Worm (Caenorhabditis elegans) whole organism, young adult: ENCODE results near the gene asp-14.

Experiments used
- B0019.2 ChIP-seq: fragments of 200-800 bp; sonication (Bioruptor generic); conservative IDR thresholded peaks from 2 replicates; pipeline ENCODE4 v1.3.6; 2022; ENCODE audit warnings: missing genetic modification reagents, missing genetic modification characterization, missing compliant biosample characterization
- B0336.3 ChIP-seq: fragments of 200-800 bp; sonication (Bioruptor generic); IDR thresholded peaks from 2 replicates; pipeline ENCODE4 v1.3.6; 2022; ENCODE audit warnings: missing genetic modification characterization, missing compliant biosample characterization
- F22D6.2 ChIP-seq: sonication (generic microtip); optimal IDR thresholded peaks from 2 replicates; lab custom pipeline; 2016; ENCODE audit warnings: mild to moderate bottlenecking, missing genetic modification characterization, missing compliant biosample characterization
- F37B4.10 ChIP-seq: fragments of 200-800 bp; sonication (Bioruptor generic); IDR thresholded peaks from 2 replicates; pipeline ENCODE4 v1.3.6; 2022; ENCODE audit warnings: missing genetic modification characterization, missing compliant biosample characterization
- F52B5.7 ChIP-seq: sonication (generic microtip); optimal IDR thresholded peaks from 2 replicates; lab custom pipeline; 2016; ENCODE audit warnings: mild to moderate bottlenecking, missing genetic modification characterization, missing compliant biosample characterization
- K11D2.4 ChIP-seq: fragments of 200-800 bp; sonication (Bioruptor generic); IDR thresholded peaks from 2 replicates; pipeline ENCODE4 v1.3.6; 2022; ENCODE audit warnings: missing genetic modification reagents, missing genetic modification characterization, missing compliant biosample characterization
- K12H6.12 ChIP-seq: fragments of 200-800 bp; sonication (Bioruptor generic); optimal IDR thresholded peaks from 2 replicates; lab custom pipeline; 2018; ENCODE audit warnings: mild to moderate bottlenecking, missing genetic modification characterization, missing compliant biosample characterization
- Y67H2A.10 ChIP-seq: fragments of 200-800 bp; sonication (Bioruptor generic); conservative IDR thresholded peaks from 2 replicates; pipeline ENCODE4 v1.3.6; 2022; ENCODE audit warnings: missing genetic modification reagents, missing genetic modification characterization, missing compliant biosample characterization
- Y79H2A.3 ChIP-seq: fragments of 200-800 bp; sonication (Bioruptor generic); conservative IDR thresholded peaks from 2 replicates; pipeline ENCODE4 v1.3.6; 2022; ENCODE audit warnings: missing genetic modification reagents, missing genetic modification characterization, missing compliant biosample characterization
- ZK185.1 ChIP-seq: sonication (generic microtip); optimal IDR thresholded peaks from 2 replicates; lab custom pipeline; 2016; ENCODE audit warnings: mild to moderate bottlenecking, missing genetic modification characterization, missing compliant biosample characterization; ENCODE audit not compliant: poor library complexity, severe bottlenecking
- atf-7 ChIP-seq: sonication (generic microtip); optimal IDR thresholded peaks from 2 replicates; lab custom pipeline; 2017; ENCODE audit warnings: mild to moderate bottlenecking, missing genetic modification characterization, missing compliant biosample characterization
- attf-5 ChIP-seq: fragments of 200-800 bp; sonication (Bioruptor generic); optimal IDR thresholded peaks from 2 replicates; lab custom pipeline; 2018; ENCODE audit warnings: mild to moderate bottlenecking, missing genetic modification characterization, missing compliant biosample characterization
- bed-1 ChIP-seq: fragments of 200-800 bp; sonication (Bioruptor generic); IDR thresholded peaks from 2 replicates; pipeline ENCODE4 v1.3.6; 2022; ENCODE audit warnings: missing genetic modification reagents, missing genetic modification characterization, missing compliant biosample characterization
- die-1 ChIP-seq: sonication (generic microtip); optimal IDR thresholded peaks from 2 replicates; lab custom pipeline; 2016; ENCODE audit warnings: missing genotype, mild to moderate bottlenecking, missing genetic modification characterization, missing compliant biosample characterization
- egl-18 ChIP-seq: fragments of 200-800 bp; sonication (Bioruptor generic); IDR thresholded peaks from 2 replicates; pipeline ENCODE4 v1.3.6; 2022; ENCODE audit warnings: missing genetic modification reagents, missing genetic modification characterization, missing compliant biosample characterization
- ekl-4 ChIP-seq: fragments of 200-800 bp; sonication (Bioruptor generic); IDR thresholded peaks from 2 replicates; pipeline ENCODE4 v1.3.6; 2022; ENCODE audit warnings: missing genetic modification reagents, missing genetic modification characterization, missing compliant biosample characterization
- fkh-3 ChIP-seq: sonication (generic microtip); optimal IDR thresholded peaks from 2 replicates; lab custom pipeline; 2016; ENCODE audit warnings: mild to moderate bottlenecking, missing genetic modification characterization, missing compliant biosample characterization
- gei-17 ChIP-seq: fragments of 200-800 bp; sonication (Bioruptor generic); optimal IDR thresholded peaks from 2 replicates; lab custom pipeline; 2018; ENCODE audit warnings: mild to moderate bottlenecking, missing genetic modification characterization, missing compliant biosample characterization
- him-1 ChIP-seq: sonication (generic microtip); optimal IDR thresholded peaks from 2 replicates; lab custom pipeline; 2016; ENCODE audit warnings: missing genotype, missing genetic modification reagents, missing genetic modification characterization, missing compliant biosample characterization
- hlh-12 ChIP-seq: sonication (generic microtip); optimal IDR thresholded peaks from 2 replicates; lab custom pipeline; 2016; ENCODE audit warnings: missing genetic modification characterization, missing compliant biosample characterization
- let-526 ChIP-seq: fragments of 200-800 bp; sonication (Bioruptor generic); IDR thresholded peaks from 2 replicates; pipeline ENCODE4 v1.3.6; 2022; ENCODE audit warnings: missing genetic modification reagents, missing genetic modification characterization, missing compliant biosample characterization
- lsl-1 ChIP-seq: fragments of 200-800 bp; sonication (Bioruptor generic); optimal IDR thresholded peaks from 2 replicates; lab custom pipeline; 2018; ENCODE audit warnings: mild to moderate bottlenecking, missing genetic modification characterization, moderate library complexity, missing compliant biosample characterization
- lsy-27 ChIP-seq: sonication (generic microtip); optimal IDR thresholded peaks from 2 replicates; lab custom pipeline; 2017; ENCODE audit warnings: missing genetic modification characterization, mild to moderate bottlenecking, missing compliant biosample characterization, antibody characterized with exemption, missing genotype, borderline replicate concordance; ENCODE audit not compliant: insufficient read depth
- madf-10 ChIP-seq: sonication (generic microtip); optimal IDR thresholded peaks from 2 replicates; lab custom pipeline; 2016; ENCODE audit warnings: mild to moderate bottlenecking, missing genetic modification characterization, missing compliant biosample characterization
- madf-8 ChIP-seq: fragments of 200-800 bp; sonication (Bioruptor generic); conservative IDR thresholded peaks from 2 replicates; pipeline ENCODE4 v1.3.6; 2022; ENCODE audit warnings: missing genetic modification reagents, missing genetic modification characterization, missing compliant biosample characterization
- mcd-1 ChIP-seq: fragments of 200-800 bp; sonication (Bioruptor generic); IDR thresholded peaks from 2 replicates; pipeline ENCODE4 v1.3.6; 2022; ENCODE audit warnings: missing genetic modification reagents, missing genetic modification characterization, missing compliant biosample characterization
- mel-28 ChIP-seq: sonication (generic microtip); optimal IDR thresholded peaks from 2 replicates; lab custom pipeline; 2016; ENCODE audit warnings: borderline replicate concordance, mild to moderate bottlenecking, missing genetic modification characterization, missing compliant biosample characterization
- nfya-2 ChIP-seq: fragments of 200-800 bp; sonication (Bioruptor generic); IDR thresholded peaks from 2 replicates; pipeline ENCODE4 v1.3.6; 2022; ENCODE audit warnings: missing genetic modification reagents, missing genetic modification characterization, missing compliant biosample characterization
- nfyb-1 ChIP-seq: fragments of 200-800 bp; sonication (Bioruptor generic); IDR thresholded peaks from 2 replicates; pipeline ENCODE4 v1.3.6; 2022; ENCODE audit warnings: missing genetic modification reagents, missing genetic modification characterization, missing compliant biosample characterization
- nhr-179 ChIP-seq: sonication (generic microtip); optimal IDR thresholded peaks from 2 replicates; lab custom pipeline; 2016; ENCODE audit warnings: mild to moderate bottlenecking, missing genetic modification characterization, missing compliant biosample characterization
- nhr-80 ChIP-seq: sonication (generic microtip); optimal IDR thresholded peaks from 2 replicates; lab custom pipeline; 2016; ENCODE audit warnings: missing genetic modification characterization, missing compliant biosample characterization
- nhr-90 ChIP-seq: sonication (generic microtip); optimal IDR thresholded peaks from 2 replicates; lab custom pipeline; 2016; ENCODE audit warnings: missing genotype, mild to moderate bottlenecking, missing genetic modification characterization, missing compliant biosample characterization
- pha-4 ChIP-seq: fragments of 150-350 bp; sonication (generic microtip); optimal IDR thresholded peaks from 2 replicates; lab custom pipeline; 2014; ENCODE audit warnings: missing biosample characterization, missing genetic modification reagents, missing genetic modification characterization
- snpc-1.1 ChIP-seq: sonication (generic microtip); optimal IDR thresholded peaks from 2 replicates; lab custom pipeline; 2017; ENCODE audit warnings: missing genetic modification characterization, mild to moderate bottlenecking, missing compliant biosample characterization, antibody characterized with exemption, moderate library complexity, missing genotype, missing genetic modification reagents; ENCODE audit not compliant: insufficient read depth
- snpc-1.3 ChIP-seq: sonication (generic microtip); optimal IDR thresholded peaks from 2 replicates; lab custom pipeline; 2017; ENCODE audit warnings: missing genetic modification characterization, mild to moderate bottlenecking, missing compliant biosample characterization, antibody characterized with exemption, moderate library complexity, missing genotype, missing genetic modification reagents; ENCODE audit not compliant: insufficient read depth
- snpc-3.4 ChIP-seq: sonication (generic microtip); optimal IDR thresholded peaks from 2 replicates; lab custom pipeline; 2017; ENCODE audit warnings: missing genetic modification characterization, mild to moderate bottlenecking, missing compliant biosample characterization, antibody characterized with exemption, moderate library complexity, missing genotype, missing genetic modification reagents
- tbx-9 ChIP-seq: sonication (generic microtip); optimal IDR thresholded peaks from 2 replicates; lab custom pipeline; 2016; ENCODE audit warnings: borderline replicate concordance, missing genetic modification characterization, inconsistent platforms, missing compliant biosample characterization
- tlf-1 ChIP-seq: fragments of 200-800 bp; sonication (Bioruptor generic); optimal IDR thresholded peaks from 2 replicates; lab custom pipeline; 2018; ENCODE audit warnings: mild to moderate bottlenecking, missing genetic modification characterization, missing compliant biosample characterization
- unc-62 ChIP-seq: fragments of 150-350 bp; optimal IDR thresholded peaks from 2 replicates; lab custom pipeline; 2014; ENCODE audit warnings: missing biosample characterization, missing genetic modification reagents, missing genetic modification characterization
- zim-3 ChIP-seq: sonication (generic microtip); optimal IDR thresholded peaks from 2 replicates; lab custom pipeline; 2017; ENCODE audit warnings: mild to moderate bottlenecking, missing genetic modification characterization, moderate library complexity, missing compliant biosample characterization
- ztf-26 ChIP-seq: sonication (generic microtip); optimal IDR thresholded peaks from 2 replicates; lab custom pipeline; 2017; ENCODE audit warnings: missing genetic modification characterization, missing compliant biosample characterization
- ztf-28 ChIP-seq: fragments of 200-800 bp; sonication (Bioruptor generic); IDR thresholded peaks from 2 replicates; pipeline ENCODE4 v1.3.6; 2022; ENCODE audit warnings: missing genetic modification reagents, missing genetic modification characterization, missing compliant biosample characterization

asp-14 gene

DNA sequence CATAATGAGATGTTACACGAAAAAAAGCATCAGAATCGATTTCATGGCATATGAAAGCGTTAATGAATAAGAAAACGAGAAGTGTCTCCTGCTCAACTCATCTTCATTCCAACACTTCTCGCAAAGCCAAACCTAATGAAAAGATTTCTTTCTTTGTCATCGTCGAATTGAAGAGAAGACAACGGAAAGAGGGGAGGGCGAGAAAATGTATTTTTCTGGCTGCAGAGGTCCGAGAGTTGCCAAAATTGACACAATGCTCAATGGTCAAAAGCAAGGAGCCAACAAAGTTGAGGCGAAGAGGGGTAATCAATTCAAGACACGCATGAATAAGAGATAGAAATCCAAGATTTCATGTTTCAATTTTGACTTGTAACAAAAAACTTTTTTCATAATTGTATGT, 27.4 kb downstream of the asp-14 start:
- no peak for TF ChIP-seq tbx-9 (tag; lab: Kevin White, UChicago)
- no peak for TF ChIP-seq Y79H2A.3 (GFP tag; lab: Robert Waterston, UW)
- TF ChIP-seq snpc-3.4 (tag; lab: Kevin White, UChicago): no peak
- no peak for TF ChIP-seq F52B5.7 (tag; lab: Kevin White, UChicago)
- TF ChIP-seq ZK185.1 (tag; lab: Kevin White, UChicago): no peak

ce11 chrX:6416357-6417087, 29.9 kb downstream of the asp-14 start, which contains the start of gene T22E5.6:
TSS of gene T22E5.6 (minus strand) at chrX:6416407.
- TF ChIP-seq unc-62 (GFP tag; lab: Kevin White, UChicago) (no peak), snpc-1.1 (tag; lab: Kevin White, UChicago) (no peak), nfya-2 (no peak), ZK185.1 (tag; lab: Kevin White, UChicago) (no peak), mcd-1 (no peak), K11D2.4 (GFP tag; lab: Robert Waterston, UW) (no peak), B0336.3 (GFP tag; lab: Robert Waterston, UW) (no peak), zim-3 (tag; lab: Kevin White, UChicago) (no peak), tlf-1 (GFP tag; lab: Kevin White, UChicago) (no peak), F37B4.10 (GFP tag; lab: Robert Waterston, UW) (no peak), nhr-179 (tag; lab: Kevin White, UChicago) (no peak), ztf-28 (GFP tag; lab: Robert Waterston, UW) (no peak), madf-10 (tag; lab: Kevin White, UChicago) (no peak), hlh-12 (tag; lab: Kevin White, UChicago) (no peak), lsy-27 (tag; lab: Kevin White, UChicago) (no peak), F22D6.2 (tag; lab: Kevin White, UChicago) (no peak)

- TF ChIP-seq snpc-1.3 (tag; lab: Kevin White, UChicago): no peak
- TF ChIP-seq nhr-90: no peak
- no peak for TF ChIP-seq mel-28 (tag; lab: Kevin White, UChicago)
- no peak for TF ChIP-seq lsy-27 (tag; lab: Kevin White, UChicago)
- TF ChIP-seq gei-17 (GFP tag; lab: Kevin White, UChicago): no peak
- TF ChIP-seq F22D6.2 (tag; lab: Kevin White, UChicago): no peak
- TF ChIP-seq madf-8: no peak
- no peak for TF ChIP-seq K12H6.12
- no peak for TF ChIP-seq nhr-179 (tag; lab: Kevin White, UChicago)
- no peak for TF ChIP-seq nfyb-1 (GFP tag; lab: Robert Waterston, UW)
These were observed 32.9 kb downstream of the asp-14 start for ce11 chrX:6413583-6413982.

ce11 chrX:6412575-6412974, 33.9 kb downstream of the asp-14 start, which contains the start of gene T22E5.1:
TSS of gene T22E5.1 (plus strand) at chrX:6412875.
- TF ChIP-seq let-526 (no peak), attf-5 (GFP tag; lab: Kevin White, UChicago) (no peak), snpc-3.4 (tag; lab: Kevin White, UChicago) (no peak), atf-7 (tag; lab: Kevin White, UChicago) (no peak), snpc-1.3 (tag; lab: Kevin White, UChicago) (no peak), B0019.2 (no peak), bed-1 (GFP tag; lab: Robert Waterston, UW) (no peak), F37B4.10 (GFP tag; lab: Robert Waterston, UW) (no peak), fkh-3 (no peak), ztf-26 (tag; lab: Kevin White, UChicago) (no peak), lsl-1 (GFP tag; lab: Kevin White, UChicago) (no peak), him-1 (tag; lab: Kevin White, UChicago) (no peak), Y67H2A.10 (GFP tag; lab: Robert Waterston, UW) (no peak), die-1 (tag; lab: Kevin White, UChicago) (no peak), egl-18 (GFP tag; lab: Robert Waterston, UW) (no peak), ekl-4 (GFP tag; lab: Robert Waterston, UW) (no peak), nhr-80 (tag; lab: Kevin White, UChicago) (no peak), pha-4 (no peak)
